Worm (Caenorhabditis elegans) whole organism, L4/young adult: Measurements from ENCODE around the gene lat-1.

Source experiments
- dao-5 ChIP-seq: sonication (generic microtip); optimal IDR thresholded peaks from 2 replicates; lab custom pipeline; 2016; ENCODE audit warnings: missing genotype, missing genetic modification characterization, moderate library complexity, missing compliant biosample characterization
- him-1 ChIP-seq: sonication (generic microtip); optimal IDR thresholded peaks from 2 replicates; lab custom pipeline; 2016; ENCODE audit warnings: missing genotype, missing genetic modification reagents, missing genetic modification characterization, missing compliant biosample characterization

- TF ChIP-seq him-1 (tag; lab: Kevin White, UChicago): no peak
- no peak for TF ChIP-seq dao-5
Observed at ce11 chrII:8853238-8853637, 43.4 kb upstream of the lat-1 start.
